Fruit fly (Drosophila melanogaster): ENCODE measurements around the gene Reph.

Reph gene

dm6 chr2L:3804641-3805273 lies 1.4 kb downstream of the Reph start (continued):
- TF ChIP-seq CG15601 (tag; optimal IDR thresholded peaks at IDR 0.05) (peak; percentile 98), sd (tag; optimal IDR thresholded peaks at IDR 0.05) (peak; percentile 96), CG1233 (GFP tag; optimal IDR thresholded peaks at IDR 0.05) (peak; percentile 98), grn (GFP tag; optimal IDR thresholded peaks at IDR 0.05) (peak; percentile 81), chn (GFP tag; optimal IDR thresholded peaks at IDR 0.05) (peak; percentile 97), CG10431 (GFP tag; optimal IDR thresholded peaks at IDR 0.05) (peak; percentile 96), CG7357 (GFP tag; IDR thresholded peaks at IDR 0.05) (peak; percentile 92), HLH3B (GFP tag; IDR thresholded peaks at IDR 0.05) (peak; percentile 98), ttk (GFP tag; IDR thresholded peaks at IDR 0.05) (peak; percentile 97), CG18764 (GFP tag; optimal IDR thresholded peaks at IDR 0.05) (peak; percentile 96), Abd-B (GFP tag; optimal IDR thresholded peaks at IDR 0.05) (peak; percentile 98), gsb-n (tag; optimal IDR thresholded peaks at IDR 0.05) (peak; percentile 98), CG6813 (GFP tag; optimal IDR thresholded peaks at IDR 0.05) (peak; percentile 98), her (GFP tag; optimal IDR thresholded peaks at IDR 0.05) (peak; percentile 96), Awh (GFP tag; IDR thresholded peaks at IDR 0.05) (peak; percentile 98), CG12236 (GFP tag; optimal IDR thresholded peaks at IDR 0.05) (peak; percentile 98), cas (GFP tag; IDR thresholded peaks at IDR 0.05) (peak; percentile 82), Hsf (GFP tag; optimal IDR thresholded peaks at IDR 0.05) (peak; percentile 98), CG17361 (GFP tag; IDR thresholded peaks at IDR 0.05) (peak; percentile 93), Hmr (GFP tag; optimal IDR thresholded peaks at IDR 0.05) (peak; percentile 97), ci (GFP tag; IDR thresholded peaks at IDR 0.05) (peak; percentile 99), nmo (GFP tag; optimal IDR thresholded peaks at IDR 0.05) (peak; percentile 99), zfh1 (GFP tag; IDR thresholded peaks at IDR 0.05) (peak; percentile 97), seq (GFP tag; IDR thresholded peaks at IDR 0.05) (peak; percentile 99), dati (GFP tag; IDR thresholded peaks at IDR 0.05) (peak; percentile 96), CG2678 (tag; optimal IDR thresholded peaks at IDR 0.05) (peak; percentile 99), chinmo (GFP tag; IDR thresholded peaks at IDR 0.05; ENCODE audit: partially characterized antibody) (no peak), CG11560 (tag; IDR thresholded peaks at IDR 0.05) (peak; percentile 89), CG7372 (GFP tag; IDR thresholded peaks at IDR 0.05) (peak; percentile 96), Deaf1 (tag; optimal IDR thresholded peaks at IDR 0.05) (peak; percentile 90), CTCF (GFP tag; optimal IDR thresholded peaks at IDR 0.05) (peak; percentile 78), kni (GFP tag; optimal IDR thresholded peaks at IDR 0.05) (peak; percentile 98), bcd (GFP tag; optimal IDR thresholded peaks at IDR 0.05) (peak; percentile 98), ac (GFP tag; optimal IDR thresholded peaks at IDR 0.05) (peak; percentile 87), CG9215 (GFP tag; IDR thresholded peaks at IDR 0.05) (peak; percentile 93), Usf (GFP tag; optimal IDR thresholded peaks at IDR 0.05) (peak; percentile 78), CG1602 (GFP tag; optimal IDR thresholded peaks at IDR 0.05) (peak; percentile 95), lov (optimal IDR thresholded peaks at IDR 0.05) (no peak), lov (GFP tag; IDR thresholded peaks at IDR 0.05) (peak; percentile 96), CG15479 (GFP tag; optimal IDR thresholded peaks at IDR 0.05) (no peak), vvl (GFP tag; IDR thresholded peaks at IDR 0.05) (peak; percentile 99), CG8478 (optimal IDR thresholded peaks at IDR 0.05) (no peak), ERR (GFP tag; optimal IDR thresholded peaks at IDR 0.05) (peak; percentile 96), CG17328 (GFP tag; IDR thresholded peaks at IDR 0.05) (peak; percentile 98), E2f1 (GFP tag; IDR thresholded peaks at IDR 0.05) (peak; percentile 98), Gug (GFP tag; IDR thresholded peaks at IDR 0.05) (peak; percentile 97), CG12155 (GFP tag; optimal IDR thresholded peaks at IDR 0.05) (peak; percentile 95), CG6175 (GFP tag; IDR thresholded peaks at IDR 0.05) (peak; percentile 91), Nf-YC (tag; optimal IDR thresholded peaks at IDR 0.05) (peak; percentile 91), CG2120 (GFP tag; optimal IDR thresholded peaks at IDR 0.05) (peak; percentile 97), CG9817 (tag; optimal IDR thresholded peaks at IDR 0.05) (peak; percentile 97), CG2129 (GFP tag; IDR thresholded peaks at IDR 0.05; ENCODE audit: partially characterized antibody) (no peak)
